Fruit fly (Drosophila melanogaster) whole organism, prepupa: ENCODE measurements around the gene Gnmt.

ENCODE experiments used
- CG10631 ChIP-seq: fragments of 200-800 bp; sonication (Bioruptor generic); optimal IDR thresholded peaks from 2 replicates; lab custom pipeline; 2016; ENCODE audit warnings: missing biosample characterization, missing genetic modification characterization
- CG10669 ChIP-seq: fragments of 200-800 bp; sonication (Bioruptor generic); optimal IDR thresholded peaks from 3 replicates; lab custom pipeline; 2018; ENCODE audit warnings: missing biosample characterization, mild to moderate bottlenecking, missing genetic modification characterization, moderate library complexity
- CG11294 ChIP-seq: fragments of 200-800 bp; sonication (Bioruptor generic); IDR thresholded peaks from 2 replicates; pipeline ENCODE4 v1.3.6; 2022; ENCODE audit warnings: missing biosample characterization, missing genetic modification characterization
- CG11762 ChIP-seq: fragments of 200-800 bp; sonication (Bioruptor generic); optimal IDR thresholded peaks from 3 replicates; lab custom pipeline; 2016; ENCODE audit warnings: missing biosample characterization, missing genetic modification characterization; ENCODE audit not compliant: insufficient read depth
- CG11902 ChIP-seq: fragments of 200-800 bp; sonication (Bioruptor generic); optimal IDR thresholded peaks from 3 replicates; lab custom pipeline; 2016; ENCODE audit warnings: missing biosample characterization, missing genetic modification characterization
- CG15336 ChIP-seq: fragments of 200-800 bp; sonication (Bioruptor generic); IDR thresholded peaks from 2 replicates; pipeline ENCODE4 v1.3.6; 2022; ENCODE audit warnings: missing biosample characterization, missing genetic modification characterization
- CG1621 ChIP-seq: fragments of 200-800 bp; sonication (Bioruptor generic); optimal IDR thresholded peaks from 3 replicates; lab custom pipeline; 2018; ENCODE audit warnings: missing biosample characterization, mild to moderate bottlenecking, missing genetic modification characterization
- CG16779 ChIP-seq: fragments of 200-800 bp; sonication (Bioruptor generic); optimal IDR thresholded peaks from 3 replicates; lab custom pipeline; 2017; ENCODE audit warnings: missing biosample characterization, mild to moderate bottlenecking, missing genetic modification characterization
- CG3032 ChIP-seq: fragments of 200-800 bp; optimal IDR thresholded peaks from 2 replicates; lab custom pipeline; 2019; ENCODE audit warnings: missing biosample characterization, mild to moderate bottlenecking, missing genetic modification characterization, moderate library complexity
- CG32006 ChIP-seq: fragments of 200-800 bp; sonication (Bioruptor generic); optimal IDR thresholded peaks from 3 replicates; lab custom pipeline; 2017; ENCODE audit warnings: missing biosample characterization, mild to moderate bottlenecking, missing genetic modification characterization
- CG34406 ChIP-seq: fragments of 200-800 bp; sonication (Bioruptor generic); optimal IDR thresholded peaks from 3 replicates; lab custom pipeline; 2016; ENCODE audit warnings: missing biosample characterization, missing genetic modification characterization
- CG3919 ChIP-seq: fragments of 200-800 bp; sonication (Bioruptor generic); optimal IDR thresholded peaks from 3 replicates; lab custom pipeline; 2016; ENCODE audit warnings: missing biosample characterization, missing genetic modification characterization
- CG6276 ChIP-seq: fragments of 200-800 bp; sonication (Bioruptor generic); optimal IDR thresholded peaks from 2 replicates; lab custom pipeline; 2017; ENCODE audit warnings: missing biosample characterization, mild to moderate bottlenecking, missing genetic modification characterization
- CG6808 ChIP-seq: fragments of 200-800 bp; sonication (Bioruptor generic); optimal IDR thresholded peaks from 3 replicates; lab custom pipeline; 2017; ENCODE audit warnings: missing biosample characterization, missing genetic modification characterization, mild to moderate bottlenecking, moderate library complexity, missing genetic modification reagents
- CG7368 ChIP-seq: fragments of 200-800 bp; sonication (Bioruptor generic); optimal IDR thresholded peaks from 3 replicates; lab custom pipeline; 2016; ENCODE audit warnings: missing biosample characterization, missing genetic modification characterization
- CG8119 ChIP-seq: fragments of 200-800 bp; sonication (Bioruptor generic); IDR thresholded peaks from 3 replicates; pipeline ENCODE4 v1.3.6; 2022; ENCODE audit warnings: missing biosample characterization, missing genetic modification characterization
- CG8319 ChIP-seq: fragments of 200-800 bp; sonication (Bioruptor generic); optimal IDR thresholded peaks from 3 replicates; lab custom pipeline; 2016; ENCODE audit warnings: missing biosample characterization, missing genetic modification characterization
- CG8632 ChIP-seq: fragments of 200-800 bp; sonication (Bioruptor generic); optimal IDR thresholded peaks from 3 replicates; lab custom pipeline; 2016; ENCODE audit warnings: missing biosample characterization, missing genetic modification characterization
- CG9139 ChIP-seq: fragments of 200-800 bp; sonication (Bioruptor generic); optimal IDR thresholded peaks from 3 replicates; lab custom pipeline; 2017; ENCODE audit warnings: missing biosample characterization, mild to moderate bottlenecking, missing genetic modification characterization
- Eip75B ChIP-seq: fragments of 200-800 bp; sonication (Bioruptor generic); optimal IDR thresholded peaks from 3 replicates; lab custom pipeline; 2016; ENCODE audit warnings: missing biosample characterization, missing genetic modification characterization
- Eip78C ChIP-seq: fragments of 200-800 bp; sonication (Bioruptor generic); peaks from one replicate; lab custom pipeline; 2016; ENCODE audit warnings: missing biosample characterization, missing genetic modification characterization
- Eip93F ChIP-seq: fragments of 200-800 bp; sonication (Bioruptor generic); optimal IDR thresholded peaks from 2 replicates; lab custom pipeline; 2016; ENCODE audit warnings: missing biosample characterization, mild to moderate bottlenecking, missing genetic modification characterization
- Ets21C ChIP-seq: fragments of 200-800 bp; sonication (Bioruptor generic); optimal IDR thresholded peaks from 3 replicates; lab custom pipeline; 2016; ENCODE audit warnings: missing biosample characterization, missing genetic modification characterization
- Gug ChIP-seq: fragments of 200-800 bp; sonication (Bioruptor generic); IDR thresholded peaks from 2 replicates; pipeline ENCODE4 v1.3.6; 2022; ENCODE audit warnings: missing biosample characterization, missing genetic modification characterization
- Hr38 ChIP-seq: sonication (Bioruptor generic); optimal IDR thresholded peaks from 2 replicates; lab custom pipeline; 2016; ENCODE audit warnings: missing biosample characterization, missing genetic modification characterization
- Hr4 ChIP-seq: fragments of 200-800 bp; sonication (Bioruptor generic); optimal IDR thresholded peaks from 3 replicates; lab custom pipeline; 2016; ENCODE audit warnings: missing biosample characterization, missing genetic modification characterization
- OdsH ChIP-seq: fragments of 200-800 bp; sonication (Bioruptor generic); optimal IDR thresholded peaks from 3 replicates; lab custom pipeline; 2016; ENCODE audit warnings: missing biosample characterization, missing genetic modification characterization
- Smox ChIP-seq: fragments of 200-800 bp; sonication (Bioruptor generic); optimal IDR thresholded peaks from 3 replicates; lab custom pipeline; 2016; ENCODE audit warnings: missing biosample characterization, missing genetic modification characterization
- Sox102F ChIP-seq: fragments of 200-800 bp; sonication (Bioruptor generic); optimal IDR thresholded peaks from 2 replicates; lab custom pipeline; 2016; ENCODE audit warnings: missing biosample characterization, mild to moderate bottlenecking, missing genetic modification characterization
- Sox15 ChIP-seq: fragments of 200-800 bp; sonication (Bioruptor generic); optimal IDR thresholded peaks from 3 replicates; lab custom pipeline; 2016; ENCODE audit warnings: missing biosample characterization, missing genetic modification characterization
- acj6 ChIP-seq: fragments of 200-800 bp; sonication (Bioruptor generic); optimal IDR thresholded peaks from 3 replicates; lab custom pipeline; 2016; ENCODE audit warnings: missing biosample characterization, missing genetic modification characterization
- dsx ChIP-seq: fragments of 200-800 bp; optimal IDR thresholded peaks from 3 replicates; lab custom pipeline; 2019; ENCODE audit warnings: missing biosample characterization, mild to moderate bottlenecking, missing genetic modification characterization, moderate library complexity; ENCODE audit not compliant: poor library complexity, severe bottlenecking
- esn ChIP-seq: fragments of 200-800 bp; sonication (Bioruptor generic); optimal IDR thresholded peaks from 2 replicates; lab custom pipeline; 2016; ENCODE audit warnings: missing biosample characterization, mild to moderate bottlenecking, missing genetic modification characterization, moderate library complexity
- fd59A ChIP-seq: fragments of 200-800 bp; sonication (Bioruptor generic); optimal IDR thresholded peaks from 2 replicates; lab custom pipeline; 2017; ENCODE audit warnings: missing biosample characterization, mild to moderate bottlenecking, missing genetic modification characterization, missing genetic modification reagents
- fd85E ChIP-seq: fragments of 200-800 bp; sonication (Bioruptor generic); optimal IDR thresholded peaks from 3 replicates; lab custom pipeline; 2016; ENCODE audit warnings: missing biosample characterization, missing genetic modification characterization
- fkh ChIP-seq: fragments of 200-800 bp; sonication (Bioruptor generic); optimal IDR thresholded peaks from 3 replicates; lab custom pipeline; 2017; ENCODE audit warnings: missing biosample characterization, mild to moderate bottlenecking, missing genetic modification characterization, moderate library complexity
- net ChIP-seq: fragments of 200-800 bp; sonication (Bioruptor generic); optimal IDR thresholded peaks from 3 replicates; lab custom pipeline; 2016; ENCODE audit warnings: missing biosample characterization, missing genetic modification characterization
- pdm3 ChIP-seq: fragments of 200-800 bp; sonication (Bioruptor generic); optimal IDR thresholded peaks from 3 replicates; lab custom pipeline; 2016; ENCODE audit warnings: missing biosample characterization, missing genetic modification characterization
- salr ChIP-seq, 2 experiments: fragments of 200-800 bp; sonication (Bioruptor generic); optimal IDR thresholded peaks; 3 replicates each; lab custom pipeline; 2016 to 2018; ENCODE audit warnings: missing biosample characterization in 2 of 2, missing genetic modification characterization in 2 of 2, mild to moderate bottlenecking in 1 of 2
- svp ChIP-seq: fragments of 200-800 bp; sonication (Bioruptor generic); peaks from one replicate; lab custom pipeline; 2016; ENCODE audit warnings: missing biosample characterization, missing genetic modification characterization
- topi ChIP-seq: fragments of 200-800 bp; sonication (Bioruptor generic); optimal IDR thresholded peaks from 3 replicates; lab custom pipeline; 2016; ENCODE audit warnings: missing biosample characterization, missing genetic modification characterization
- vri ChIP-seq: fragments of 200-800 bp; sonication (Bioruptor generic); optimal IDR thresholded peaks from 3 replicates; lab custom pipeline; 2016; ENCODE audit warnings: missing biosample characterization, mild to moderate bottlenecking, missing genetic modification characterization

The Gnmt gene

dm6 chr3R:12627691-12628148, 46.7 kb upstream of the Gnmt start, which contains the start of the genes Vha55 and Snx3 (continued):
- no peak for TF ChIP-seq Hr38 (GFP tag; lab: Kevin White, UChicago)
- no peak for TF ChIP-seq CG7368 (GFP tag; lab: Kevin White, UChicago)
- peak; percentile 51 for TF ChIP-seq CG3032 (tag; lab: Kevin White, UChicago)
- TF ChIP-seq CG32006 (GFP tag; lab: Kevin White, UChicago): no peak
- no peak for TF ChIP-seq fd85E (GFP tag; lab: Kevin White, UChicago)
- no peak for TF ChIP-seq fkh (GFP tag; lab: Kevin White, UChicago)
- TF ChIP-seq CG10631 (GFP tag; lab: Kevin White, UChicago): peak; percentile 42
- TF ChIP-seq CG6276 (GFP tag; lab: Kevin White, UChicago): no peak
- TF ChIP-seq esn (GFP tag; lab: Kevin White, UChicago): peak; percentile 6
- TF ChIP-seq fd59A (GFP tag; lab: Kevin White, UChicago): no peak
- TF ChIP-seq Eip78C (GFP tag; lab: Kevin White, UChicago): peak; percentile 27
- TF ChIP-seq CG10669: no peak
- peak; percentile 4 for TF ChIP-seq CG11902 (GFP tag; lab: Kevin White, UChicago)
- TF ChIP-seq CG34406 (GFP tag; lab: Kevin White, UChicago): no peak
- no peak for TF ChIP-seq salr (GFP tag; optimal IDR thresholded peaks at IDR 0.05; lab: Kevin White, UChicago)
- TF ChIP-seq CG15336 (GFP tag; lab: Robert Waterston, UW): no peak
- no peak for TF ChIP-seq Eip93F (GFP tag; lab: Kevin White, UChicago)
- peak; percentile 30 for TF ChIP-seq OdsH (GFP tag; lab: Kevin White, UChicago)
- TF ChIP-seq CG8632 (GFP tag; lab: Kevin White, UChicago): no peak
- TF ChIP-seq vri (GFP tag; lab: Kevin White, UChicago): peak; percentile 76
- TF ChIP-seq CG16779 (tag; lab: Kevin White, UChicago): peak; percentile 19
- TF ChIP-seq CG1621 (tag; lab: Kevin White, UChicago): no peak
- TF ChIP-seq Smox (GFP tag; lab: Kevin White, UChicago): no peak
- no peak for TF ChIP-seq CG9139 (GFP tag; lab: Kevin White, UChicago)
- no peak for TF ChIP-seq CG8319 (GFP tag; lab: Kevin White, UChicago)
- no peak for TF ChIP-seq CG11762 (GFP tag; lab: Kevin White, UChicago)
- TF ChIP-seq CG11294 (GFP tag; lab: Robert Waterston, UW): no peak
- peak; percentile 16 for TF ChIP-seq Eip75B (GFP tag; lab: Kevin White, UChicago)
- TF ChIP-seq net (GFP tag; lab: Kevin White, UChicago): no peak
- TF ChIP-seq topi (GFP tag; lab: Kevin White, UChicago): peak; percentile 48

DNA sequence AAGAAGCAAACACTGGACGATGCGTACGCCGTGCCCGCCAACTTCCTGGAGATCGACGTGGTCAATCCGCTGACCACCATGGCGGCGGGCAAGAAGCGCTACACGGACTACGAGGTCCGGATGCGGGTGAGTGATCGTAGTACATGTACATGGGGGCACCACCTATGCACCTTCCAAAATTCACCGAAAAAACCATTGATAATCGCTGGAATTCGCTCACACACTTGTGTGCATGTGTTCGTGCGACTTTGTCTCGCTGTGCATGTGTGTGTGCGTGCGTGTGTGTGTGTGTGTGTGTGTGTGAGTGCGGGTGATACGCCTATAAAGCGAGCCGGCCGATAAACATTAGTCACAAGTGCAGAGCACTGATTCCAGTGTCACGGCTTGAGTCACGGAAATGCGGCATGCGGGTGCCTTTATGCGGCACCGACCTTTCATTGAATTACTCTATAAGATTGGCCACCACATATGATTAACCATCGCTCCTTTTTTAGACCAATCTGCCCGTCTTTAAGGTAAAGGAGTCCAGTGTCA, 45.9 kb upstream of the Gnmt start:
- TF ChIP-seq svp: peak; percentile 86
- TF ChIP-seq CG8119 (GFP tag; lab: Robert Waterston, UW): no peak
- no peak for TF ChIP-seq Gug (GFP tag; lab: Robert Waterston, UW)
- no peak for TF ChIP-seq Eip78C (GFP tag; lab: Kevin White, UChicago)
- TF ChIP-seq dsx (GFP tag; lab: Kevin White, UChicago): peak; percentile 12

DNA sequence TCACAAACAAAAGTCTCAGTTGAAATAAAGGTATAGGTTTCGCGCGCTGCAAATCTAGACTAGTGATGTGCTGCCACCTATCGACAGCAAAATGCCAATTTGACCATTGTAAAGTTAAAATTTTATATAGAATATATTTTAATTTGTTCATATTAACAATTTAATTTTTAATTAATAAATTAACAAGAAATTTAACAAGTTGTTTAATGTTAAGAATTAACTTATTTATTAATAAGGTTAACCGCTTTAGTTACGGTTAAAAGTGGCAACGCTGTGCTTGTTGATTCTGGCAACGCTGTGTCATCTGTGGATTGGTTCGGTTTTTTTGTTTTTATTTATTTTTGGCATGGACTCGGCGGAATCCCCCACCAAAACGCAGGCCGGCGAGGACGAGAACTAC, 44.0 kb upstream of the Gnmt start, which contains the start of gene Not10:
Gene Not10 (plus strand): TSS at position 279 of the 400 bp plus-strand sequence.
- no peak for TF ChIP-seq Hr4 (GFP tag; lab: Kevin White, UChicago)
- TF ChIP-seq pdm3 (GFP tag; lab: Kevin White, UChicago): no peak
- no peak for TF ChIP-seq CG6276 (GFP tag; lab: Kevin White, UChicago)
- TF ChIP-seq Sox102F: no peak
- TF ChIP-seq Sox15: no peak
- no peak for TF ChIP-seq CG6808 (GFP tag; lab: Kevin White, UChicago)
- peak; percentile 29 for TF ChIP-seq CG3032 (tag; lab: Kevin White, UChicago)
- peak; percentile 15 for TF ChIP-seq CG34406 (GFP tag; lab: Kevin White, UChicago)
- TF ChIP-seq esn (GFP tag; lab: Kevin White, UChicago): peak; percentile 25
- TF ChIP-seq Hr38 (GFP tag; lab: Kevin White, UChicago): no peak
- TF ChIP-seq CG3919: no peak
- no peak for TF ChIP-seq CG16779 (tag; lab: Kevin White, UChicago)
- peak; percentile 10 for TF ChIP-seq Ets21C
- peak; percentile 49 for TF ChIP-seq acj6 (GFP tag; lab: Kevin White, UChicago)
- TF ChIP-seq Eip93F (GFP tag; lab: Kevin White, UChicago): peak; percentile 58
- TF ChIP-seq, all 60 proteins: peak for 6
